Worm (Caenorhabditis elegans) whole organism, young adult: ENCODE measurements around the gene C06A12.19.

Experiments
- B0035.1 ChIP-seq: sonication (generic microtip); optimal IDR thresholded peaks from 2 replicates; lab custom pipeline; 2016; ENCODE audit warnings: missing genetic modification characterization, mild to moderate bottlenecking, missing compliant biosample characterization, missing genotype, missing genetic modification reagents
- B0336.3 ChIP-seq: fragments of 200-800 bp; sonication (Bioruptor generic); IDR thresholded peaks from 2 replicates; pipeline ENCODE4 v1.3.6; 2022; ENCODE audit warnings: missing genetic modification characterization, missing compliant biosample characterization
- C17E4.6 ChIP-seq: fragments of 200-800 bp; sonication (Bioruptor generic); IDR thresholded peaks from 2 replicates; pipeline ENCODE4 v1.3.6; 2022; ENCODE audit warnings: missing genetic modification reagents, missing genetic modification characterization, missing compliant biosample characterization
- D2030.7 ChIP-seq: fragments of 200-800 bp; sonication (Bioruptor generic); IDR thresholded peaks from 2 replicates; pipeline ENCODE4 v1.3.6; 2022; ENCODE audit warnings: missing genetic modification reagents, missing genetic modification characterization, missing compliant biosample characterization
- F33H1.4 ChIP-seq: fragments of 200-800 bp; sonication (Bioruptor generic); IDR thresholded peaks from 2 replicates; pipeline ENCODE4 v1.3.6; 2022; ENCODE audit warnings: missing genetic modification reagents, missing genetic modification characterization, missing compliant biosample characterization
- F57A8.1 ChIP-seq: fragments of 200-800 bp; sonication (Bioruptor generic); optimal IDR thresholded peaks from 2 replicates; lab custom pipeline; 2018; ENCODE audit warnings: mild to moderate bottlenecking, missing genetic modification characterization, moderate library complexity, missing compliant biosample characterization
- Y95B8A.8 ChIP-seq: fragments of 200-800 bp; sonication (Bioruptor generic); IDR thresholded peaks from 2 replicates; pipeline ENCODE4 v1.3.6; 2022; ENCODE audit warnings: missing genetic modification reagents, missing genetic modification characterization, missing compliant biosample characterization
- ZK185.1 ChIP-seq: sonication (generic microtip); optimal IDR thresholded peaks from 2 replicates; lab custom pipeline; 2016; ENCODE audit warnings: mild to moderate bottlenecking, missing genetic modification characterization, missing compliant biosample characterization; ENCODE audit not compliant: poor library complexity, severe bottlenecking
- ama-1 ChIP-seq, 3 experiments: fragments of 150-350 bp in 1 of 3; sonication (generic microtip) in 2 of 3; optimal IDR thresholded peaks; 2 replicates each; lab custom pipeline; 2014 to 2018; ENCODE audit warnings: missing biosample characterization in 2 of 3, missing genetic modification characterization in 2 of 3, missing genetic modification reagents in 2 of 3
- aptf-3 ChIP-seq: fragments of 200-800 bp; sonication (Bioruptor generic); IDR thresholded peaks from 2 replicates; pipeline ENCODE4 v1.3.6; 2022; ENCODE audit warnings: missing genetic modification characterization, missing compliant biosample characterization
- atf-7 ChIP-seq: sonication (generic microtip); optimal IDR thresholded peaks from 2 replicates; lab custom pipeline; 2017; ENCODE audit warnings: mild to moderate bottlenecking, missing genetic modification characterization, missing compliant biosample characterization
- attf-5 ChIP-seq: fragments of 200-800 bp; sonication (Bioruptor generic); optimal IDR thresholded peaks from 2 replicates; lab custom pipeline; 2018; ENCODE audit warnings: mild to moderate bottlenecking, missing genetic modification characterization, missing compliant biosample characterization
- bed-2 ChIP-seq: fragments of 200-800 bp; sonication (Bioruptor generic); IDR thresholded peaks from 2 replicates; pipeline ENCODE4 v1.3.6; 2022; ENCODE audit warnings: missing genetic modification reagents, missing genetic modification characterization, missing compliant biosample characterization
- ceh-27 ChIP-seq: fragments of 200-800 bp; sonication (Bioruptor generic); optimal IDR thresholded peaks from 2 replicates; lab custom pipeline; 2018; ENCODE audit warnings: mild to moderate bottlenecking, missing genetic modification characterization, moderate library complexity, missing compliant biosample characterization
- ceh-40 ChIP-seq: fragments of 200-800 bp; sonication (Bioruptor generic); IDR thresholded peaks from 2 replicates; pipeline ENCODE4 v1.3.6; 2022; ENCODE audit warnings: missing genetic modification characterization, missing compliant biosample characterization
- ceh-58 ChIP-seq: fragments of 200-800 bp; sonication (Bioruptor generic); IDR thresholded peaks from 2 replicates; pipeline ENCODE4 v1.3.6; 2022; ENCODE audit warnings: missing genetic modification characterization, missing compliant biosample characterization
- ceh-79 ChIP-seq: sonication (generic microtip); optimal IDR thresholded peaks from 2 replicates; lab custom pipeline; 2017; ENCODE audit warnings: mild to moderate bottlenecking, missing genetic modification characterization, missing compliant biosample characterization
- die-1 ChIP-seq: sonication (generic microtip); optimal IDR thresholded peaks from 2 replicates; lab custom pipeline; 2016; ENCODE audit warnings: missing genotype, mild to moderate bottlenecking, missing genetic modification characterization, missing compliant biosample characterization
- egrh-3 ChIP-seq: fragments of 200-800 bp; sonication (Bioruptor generic); IDR thresholded peaks from 2 replicates; pipeline ENCODE4 v1.3.6; 2022; ENCODE audit warnings: missing genetic modification reagents, missing genetic modification characterization, missing compliant biosample characterization
- ets-4 ChIP-seq: fragments of 200-800 bp; sonication (Bioruptor generic); optimal IDR thresholded peaks from 2 replicates; lab custom pipeline; 2018; ENCODE audit warnings: mild to moderate bottlenecking, missing genetic modification characterization, missing compliant biosample characterization
- fkh-3 ChIP-seq: sonication (generic microtip); optimal IDR thresholded peaks from 2 replicates; lab custom pipeline; 2016; ENCODE audit warnings: mild to moderate bottlenecking, missing genetic modification characterization, missing compliant biosample characterization
- gei-17 ChIP-seq: fragments of 200-800 bp; sonication (Bioruptor generic); optimal IDR thresholded peaks from 2 replicates; lab custom pipeline; 2018; ENCODE audit warnings: mild to moderate bottlenecking, missing genetic modification characterization, missing compliant biosample characterization
- hmg-20 ChIP-seq: fragments of 200-800 bp; sonication (Bioruptor generic); IDR thresholded peaks from 2 replicates; pipeline ENCODE4 v1.3.6; 2022; ENCODE audit warnings: missing genetic modification reagents, missing genetic modification characterization, missing compliant biosample characterization
- hrde-1 ChIP-seq: sonication (generic microtip); optimal IDR thresholded peaks from 2 replicates; lab custom pipeline; 2016; ENCODE audit warnings: missing genetic modification characterization, mild to moderate bottlenecking, missing compliant biosample characterization, moderate library complexity, missing genotype, missing genetic modification reagents, borderline replicate concordance
- lin-26 ChIP-seq: fragments of 200-800 bp; sonication (Bioruptor generic); IDR thresholded peaks from 2 replicates; pipeline ENCODE4 v1.3.6; 2022; ENCODE audit warnings: missing genetic modification reagents, missing genetic modification characterization, missing compliant biosample characterization
- lin-40 ChIP-seq: sonication (generic microtip); optimal IDR thresholded peaks from 2 replicates; lab custom pipeline; 2016; ENCODE audit warnings: missing genetic modification characterization, mild to moderate bottlenecking, missing compliant biosample characterization, missing genotype, missing genetic modification reagents
- lin-54 ChIP-seq: fragments of 200-800 bp; sonication (Bioruptor generic); optimal IDR thresholded peaks from 2 replicates; lab custom pipeline; 2018; ENCODE audit warnings: mild to moderate bottlenecking, missing genetic modification characterization, missing compliant biosample characterization
- lsy-27 ChIP-seq: sonication (generic microtip); optimal IDR thresholded peaks from 2 replicates; lab custom pipeline; 2017; ENCODE audit warnings: missing genetic modification characterization, mild to moderate bottlenecking, missing compliant biosample characterization, antibody characterized with exemption, missing genotype, borderline replicate concordance; ENCODE audit not compliant: insufficient read depth
- madf-10 ChIP-seq: sonication (generic microtip); optimal IDR thresholded peaks from 2 replicates; lab custom pipeline; 2016; ENCODE audit warnings: mild to moderate bottlenecking, missing genetic modification characterization, missing compliant biosample characterization
- madf-6 ChIP-seq: fragments of 200-800 bp; sonication (Bioruptor generic); IDR thresholded peaks from 2 replicates; pipeline ENCODE4 v1.3.6; 2022; ENCODE audit warnings: missing genetic modification reagents, missing genetic modification characterization, missing compliant biosample characterization
- mel-28 ChIP-seq: sonication (generic microtip); optimal IDR thresholded peaks from 2 replicates; lab custom pipeline; 2016; ENCODE audit warnings: borderline replicate concordance, mild to moderate bottlenecking, missing genetic modification characterization, missing compliant biosample characterization
- nfyb-1 ChIP-seq: fragments of 200-800 bp; sonication (Bioruptor generic); IDR thresholded peaks from 2 replicates; pipeline ENCODE4 v1.3.6; 2022; ENCODE audit warnings: missing genetic modification reagents, missing genetic modification characterization, missing compliant biosample characterization
- pbrm-1 ChIP-seq: fragments of 200-800 bp; sonication (Bioruptor generic); IDR thresholded peaks from 2 replicates; pipeline ENCODE4 v1.3.6; 2022; ENCODE audit warnings: missing genetic modification reagents, missing genetic modification characterization, missing compliant biosample characterization
- sea-2 ChIP-seq: fragments of 200-800 bp; sonication (Bioruptor generic); IDR thresholded peaks from 2 replicates; pipeline ENCODE4 v1.3.6; 2022; ENCODE audit warnings: missing genetic modification characterization, missing compliant biosample characterization
- snpc-1.1 ChIP-seq: sonication (generic microtip); optimal IDR thresholded peaks from 2 replicates; lab custom pipeline; 2017; ENCODE audit warnings: missing genetic modification characterization, mild to moderate bottlenecking, missing compliant biosample characterization, antibody characterized with exemption, moderate library complexity, missing genotype, missing genetic modification reagents; ENCODE audit not compliant: insufficient read depth
- snpc-3.4 ChIP-seq: sonication (generic microtip); optimal IDR thresholded peaks from 2 replicates; lab custom pipeline; 2017; ENCODE audit warnings: missing genetic modification characterization, mild to moderate bottlenecking, missing compliant biosample characterization, antibody characterized with exemption, moderate library complexity, missing genotype, missing genetic modification reagents
- snpc-4 ChIP-seq, 5 experiments: fragments of 150-350 bp in 1 of 5; sonication (generic microtip) in 4 of 5; optimal IDR thresholded peaks; 2 replicates each; lab custom pipeline; 2014 to 2018; ENCODE audit warnings: missing genetic modification characterization in 5 of 5, missing biosample characterization in 3 of 5, antibody characterized with exemption in 2 of 5, mild to moderate bottlenecking in 2 of 5, missing compliant biosample characterization in 2 of 5, missing genotype in 2 of 5, moderate library complexity in 2 of 5, missing genetic modification reagents in 1 of 5
- somi-1 ChIP-seq: fragments of 200-800 bp; sonication (Bioruptor generic); optimal IDR thresholded peaks from 2 replicates; lab custom pipeline; 2018; ENCODE audit warnings: mild to moderate bottlenecking, missing genetic modification characterization, missing compliant biosample characterization
- sptf-2 ChIP-seq: fragments of 200-800 bp; sonication (Bioruptor generic); optimal IDR thresholded peaks from 2 replicates; lab custom pipeline; 2018; ENCODE audit warnings: mild to moderate bottlenecking, missing genetic modification characterization, missing compliant biosample characterization
- ztf-26 ChIP-seq: sonication (generic microtip); optimal IDR thresholded peaks from 2 replicates; lab custom pipeline; 2017; ENCODE audit warnings: missing genetic modification characterization, missing compliant biosample characterization

C06A12.19 gene

ce11 chrIV:17474047-17474446, 34.1 kb upstream of the C06A12.19 start:
- TF ChIP-seq ets-4 (GFP tag; lab: Kevin White, UChicago) (no peak), lin-40 (tag; lab: Kevin White, UChicago) (peak; percentile 76), F33H1.4 (no peak), madf-10 (no peak), lin-26 (GFP tag; lab: Robert Waterston, UW) (no peak), sptf-2 (GFP tag; lab: Kevin White, UChicago) (no peak), hrde-1 (tag; lab: Kevin White, UChicago) (no peak), snpc-3.4 (tag; lab: Kevin White, UChicago) (no peak), madf-6 (GFP tag; lab: Robert Waterston, UW) (no peak), ztf-26 (tag; lab: Kevin White, UChicago) (peak; percentile 43), somi-1 (peak; percentile 33), nfyb-1 (GFP tag; lab: Robert Waterston, UW) (0 out of 2 replicates have a peak, but pooled peaks have one; percentile 44)

- TF ChIP-seq lsy-27 (tag; lab: Kevin White, UChicago) (no peak), ceh-79 (no peak), fkh-3 (no peak), snpc-3.4 (tag; lab: Kevin White, UChicago) (no peak), lin-26 (GFP tag; lab: Robert Waterston, UW) (no peak), aptf-3 (GFP tag; lab: Robert Waterston, UW) (no peak), lin-54 (no peak), F57A8.1 (GFP tag; lab: Kevin White, UChicago) (no peak)
Observed at ce11 chrIV:17473034-17473433, 33.1 kb upstream of the C06A12.19 start, which contains the start of gene gba-3. gba-3 (plus strand) TSS chrIV:17473334.

DNA sequence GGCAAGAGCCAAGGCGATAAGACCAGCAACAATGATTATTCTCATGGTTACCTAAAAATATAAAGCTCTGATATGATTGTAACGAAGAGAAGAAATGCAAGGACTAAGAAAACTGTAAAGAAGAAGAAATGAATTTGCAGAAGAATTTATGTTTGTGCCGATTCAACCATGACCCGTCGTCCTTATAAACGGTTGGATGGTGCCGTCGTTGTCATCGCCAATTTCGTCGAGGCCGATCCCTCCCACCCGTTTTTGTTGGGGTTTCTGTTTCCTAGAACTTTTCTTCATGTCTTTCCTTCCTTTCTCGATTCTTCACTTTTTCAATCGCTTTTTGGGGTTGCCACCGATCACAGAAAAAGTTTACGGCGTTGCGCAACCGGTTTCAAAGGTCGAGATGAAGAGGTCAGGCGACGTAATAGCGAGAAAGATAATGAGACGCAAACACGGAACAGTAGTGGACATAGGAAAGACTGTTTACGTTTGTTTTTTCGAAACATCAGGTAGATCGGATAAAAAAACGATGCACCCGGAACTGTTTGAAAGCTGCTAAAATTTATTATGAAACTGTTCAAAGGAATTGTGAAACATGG, 32.1 kb upstream of the C06A12.19 start, which contains the start of gene epic-1:
Gene epic-1, minus strand, starts transcription at position 51 of the 590 bp plus-strand sequence.
- TF ChIP-seq fkh-3 = no peak
- no peak for TF ChIP-seq attf-5 (GFP tag; lab: Kevin White, UChicago)
- TF ChIP-seq die-1 = no peak
- no peak for TF ChIP-seq C17E4.6 (GFP tag; lab: Robert Waterston, UW)
- peak; percentile 4 for TF ChIP-seq somi-1
- TF ChIP-seq bed-2 (GFP tag; lab: Robert Waterston, UW) = no peak
- TF ChIP-seq atf-7 = no peak
- no peak for TF ChIP-seq pbrm-1 (GFP tag; lab: Robert Waterston, UW)
- TF ChIP-seq sea-2 = no peak
- TF ChIP-seq egrh-3 = no peak
- no peak for TF ChIP-seq B0336.3
- no peak for TF ChIP-seq ceh-58 (GFP tag; lab: Robert Waterston, UW)
- no peak for TF ChIP-seq mel-28 (tag; lab: Kevin White, UChicago)
- no peak for TF ChIP-seq snpc-4 (GFP tag; optimal IDR thresholded peaks at IDR 0.05; lab: Kevin White, UChicago)
- no peak for TF ChIP-seq snpc-4 (tag; optimal IDR thresholded peaks at IDR 0.05; lab: Kevin White, UChicago)
- no peak for TF ChIP-seq B0035.1
- peak; percentile 58 for TF ChIP-seq ceh-27 (GFP tag; lab: Kevin White, UChicago)
- TF ChIP-seq D2030.7 (GFP tag; lab: Robert Waterston, UW) = no peak

- TF ChIP-seq hmg-20 (no peak), B0035.1 (peak; percentile 11), Y95B8A.8 (GFP tag; lab: Robert Waterston, UW) (no peak), nfyb-1 (GFP tag; lab: Robert Waterston, UW) (peak; percentile 37; the same call in 1 of the 2 replicates), snpc-1.1 (tag; lab: Kevin White, UChicago) (no peak), gei-17 (GFP tag; lab: Kevin White, UChicago) (peak; percentile 7), ceh-40 (GFP tag; lab: Robert Waterston, UW) (no peak), ama-1 (optimal IDR thresholded peaks at IDR 0.05; lab: Kevin White, UChicago) (peak; percentile 35), ama-1 (GFP tag; optimal IDR thresholded peaks at IDR 0.05; lab: Kevin White, UChicago) (no peak), ZK185.1 (tag; lab: Kevin White, UChicago) (peak; percentile 0)
Observed at ce11 chrIV:17470096-17470602, 30.2 kb upstream of the C06A12.19 start, which contains the start of gene F11E6.4. F11E6.4 (minus strand) TSS chrIV:17470354.
